Worm (Caenorhabditis elegans) whole organism, L4 larva: ENCODE measurements around the gene Y116A8A.7.
A peak's percentile ranks its signal among the peaks of the same experiment; 100 is the strongest.
"Not testable (repeated sequence)": the region's sequence is repeated elsewhere in the genome, so short reads cannot be mapped to it uniquely, and the experiment has no call there.

Experiments
- F10B5.3 ChIP-seq: sonication (generic microtip); optimal IDR thresholded peaks from 2 replicates; lab custom pipeline; 2016; ENCODE audit warnings: mild to moderate bottlenecking, missing genetic modification characterization, missing compliant biosample characterization
- F44E2.7 ChIP-seq: fragments of 200-800 bp; sonication (Bioruptor generic); IDR thresholded peaks from 2 replicates; pipeline ENCODE4 v2.1.2; 2022; ENCODE audit warnings: missing genetic modification characterization, missing compliant biosample characterization
- R02D3.7 ChIP-seq: fragments of 150-350 bp; sonication (generic microtip); optimal IDR thresholded peaks from 3 replicates; lab custom pipeline; 2014; ENCODE audit warnings: missing biosample characterization, missing genetic modification characterization
- T26A8.4 ChIP-seq: fragments of 200-800 bp; sonication (Bioruptor generic); IDR thresholded peaks from 2 replicates; pipeline ENCODE4 v1.3.6; 2022; ENCODE audit warnings: missing genetic modification characterization, missing compliant biosample characterization
- Y75B8A.6 ChIP-seq: fragments of 200-800 bp; sonication (Bioruptor generic); IDR thresholded peaks from 2 replicates; pipeline ENCODE4 v1.3.6; 2022; ENCODE audit warnings: missing genetic modification reagents, missing genetic modification characterization, missing compliant biosample characterization
- ZK546.5 ChIP-seq, 2 experiments: sonication (generic microtip); optimal IDR thresholded peaks; 2 replicates each; lab custom pipeline; 2017; ENCODE audit warnings: missing biosample characterization in 2 of 2, missing genetic modification characterization in 2 of 2
- ama-1 ChIP-seq: fragments of 150-350 bp; optimal IDR thresholded peaks from 2 replicates; lab custom pipeline; 2014; ENCODE audit warnings: inconsistent platforms, mixed read lengths
- arid-1 ChIP-seq: fragments of 200-800 bp; sonication (Bioruptor generic); conservative IDR thresholded peaks from 2 replicates; pipeline ENCODE4 v1.3.6; 2022; ENCODE audit warnings: missing genetic modification reagents, missing genetic modification characterization, missing compliant biosample characterization
- ceh-28 ChIP-seq: fragments of 150-350 bp; optimal IDR thresholded peaks from 2 replicates; lab custom pipeline; 2014; ENCODE audit warnings: missing biosample characterization, missing genetic modification reagents, missing genetic modification characterization
- ceh-32 ChIP-seq: sonication (generic microtip); optimal IDR thresholded peaks from 2 replicates; lab custom pipeline; 2016; ENCODE audit warnings: mild to moderate bottlenecking, missing genetic modification characterization, missing compliant biosample characterization; ENCODE audit not compliant: poor library complexity
- daf-12 ChIP-seq: fragments of 150-350 bp; optimal IDR thresholded peaks from 2 replicates; lab custom pipeline; 2014; ENCODE audit warnings: missing biosample characterization, missing genetic modification reagents, missing genetic modification characterization
- daf-16 ChIP-seq, 3 experiments: sonication (generic microtip); optimal IDR thresholded peaks; 2 replicates each; lab custom pipeline; 2016 to 2017; ENCODE audit warnings: missing genetic modification characterization in 3 of 3, missing genetic modification reagents in 3 of 3, mild to moderate bottlenecking in 2 of 3, missing compliant biosample characterization in 2 of 3, missing biosample characterization in 1 of 3, moderate library complexity in 1 of 3
- dmd-9 ChIP-seq: fragments of 200-800 bp; sonication (Bioruptor generic); IDR thresholded peaks from 2 replicates; pipeline ENCODE4 v1.3.6; 2022; ENCODE audit warnings: missing genetic modification reagents, missing genetic modification characterization, missing compliant biosample characterization
- dpl-1 ChIP-seq: fragments of 150-350 bp; optimal IDR thresholded peaks from 2 replicates; lab custom pipeline; 2014; ENCODE audit warnings: missing biosample characterization, missing genetic modification reagents, missing genetic modification characterization
- fos-1 ChIP-seq: fragments of 150-350 bp; optimal IDR thresholded peaks from 2 replicates; lab custom pipeline; 2014; ENCODE audit warnings: missing biosample characterization, missing genetic modification characterization
- hmg-1.1 ChIP-seq: fragments of 200-800 bp; sonication (Bioruptor generic); IDR thresholded peaks from 2 replicates; pipeline ENCODE4 v1.3.6; 2022; ENCODE audit warnings: missing genetic modification reagents, missing genetic modification characterization, missing compliant biosample characterization
- lim-7 ChIP-seq: fragments of 200-800 bp; sonication (Bioruptor generic); IDR thresholded peaks from 2 replicates; pipeline ENCODE4 v1.3.6; 2022; ENCODE audit warnings: missing genetic modification characterization, missing compliant biosample characterization
- lin-1 ChIP-seq: fragments of 200-800 bp; sonication (Bioruptor generic); IDR thresholded peaks from 2 replicates; pipeline ENCODE4 v1.3.6; 2022; ENCODE audit warnings: missing genetic modification reagents, missing genetic modification characterization, missing compliant biosample characterization
- lin-13 ChIP-seq: fragments of 150-350 bp; optimal IDR thresholded peaks from 2 replicates; lab custom pipeline; 2014; ENCODE audit warnings: missing biosample characterization, missing genetic modification reagents, missing genetic modification characterization
- lin-38 ChIP-seq: fragments of 200-800 bp; sonication (Bioruptor generic); IDR thresholded peaks from 2 replicates; pipeline ENCODE4 v1.3.6; 2022; ENCODE audit warnings: missing genetic modification reagents, missing genetic modification characterization, missing compliant biosample characterization
- lin-39 ChIP-seq: fragments of 150-350 bp; optimal IDR thresholded peaks from 2 replicates; lab custom pipeline; 2014; ENCODE audit warnings: missing biosample characterization, missing genetic modification reagents, missing genetic modification characterization
- lsy-2 ChIP-seq, 2 experiments: fragments of 150-350 bp in 1 of 2; sonication (generic microtip) in 1 of 2; optimal IDR thresholded peaks; 2 replicates each; lab custom pipeline; 2014 to 2017; ENCODE audit warnings: missing biosample characterization in 2 of 2, missing genetic modification characterization in 2 of 2
- madf-5 ChIP-seq, 2 experiments: fragments of 200-800 bp; sonication (Bioruptor generic); IDR thresholded peaks; 2 replicates each; pipeline ENCODE4 v1.3.6; 2022; ENCODE audit warnings: missing compliant biosample characterization in 2 of 2, missing genetic modification characterization in 2 of 2
- madf-9 ChIP-seq: fragments of 200-800 bp; sonication (Bioruptor generic); conservative IDR thresholded peaks from 2 replicates; pipeline ENCODE4 v1.3.6; 2022; ENCODE audit warnings: missing genetic modification reagents, missing genetic modification characterization, missing compliant biosample characterization
- mes-2 ChIP-seq: sonication (generic microtip); optimal IDR thresholded peaks from 2 replicates; lab custom pipeline; 2016; ENCODE audit warnings: missing genotype, mild to moderate bottlenecking, missing genetic modification characterization, missing compliant biosample characterization; ENCODE audit not compliant: poor library complexity, severe bottlenecking
- mxl-2 ChIP-seq: fragments of 200-800 bp; sonication (Bioruptor generic); conservative IDR thresholded peaks from 2 replicates; pipeline ENCODE4 v1.3.6; 2022; ENCODE audit warnings: missing genetic modification reagents, missing genetic modification characterization, missing compliant biosample characterization
- nhr-41 ChIP-seq: fragments of 200-800 bp; sonication (Bioruptor generic); IDR thresholded peaks from 2 replicates; pipeline ENCODE4 v1.3.6; 2022; ENCODE audit warnings: missing genetic modification reagents, missing genetic modification characterization, missing compliant biosample characterization
- nhr-48 ChIP-seq: sonication (generic microtip); optimal IDR thresholded peaks from 2 replicates; lab custom pipeline; 2016; ENCODE audit warnings: mild to moderate bottlenecking, missing genetic modification characterization, missing compliant biosample characterization
- nhr-77 ChIP-seq: fragments of 150-350 bp; optimal IDR thresholded peaks from 2 replicates; lab custom pipeline; 2014; ENCODE audit warnings: missing biosample characterization, missing genetic modification characterization
- pha-4 ChIP-seq, 2 experiments: fragments of 150-350 bp in 1 of 2; fragments of 200-800 bp in 1 of 2; sonication (Bioruptor generic) in 1 of 2; IDR thresholded peaks in 1 of 2; optimal IDR thresholded peaks in 1 of 2; 2 replicates each; pipeline versions ENCODE4 v1.3.6 to Lab custom; 2014 to 2022; ENCODE audit warnings: missing genetic modification characterization in 2 of 2, missing genetic modification reagents in 2 of 2, missing biosample characterization in 1 of 2, missing compliant biosample characterization in 1 of 2
- sdz-12 ChIP-seq: fragments of 200-800 bp; sonication (Bioruptor generic); optimal IDR thresholded peaks from 2 replicates; lab custom pipeline; 2018; ENCODE audit warnings: mild to moderate bottlenecking, missing genetic modification characterization, missing compliant biosample characterization
- snpc-1.2 ChIP-seq: fragments of 200-800 bp; sonication (Bioruptor generic); IDR thresholded peaks from 2 replicates; pipeline ENCODE4 v1.3.6; 2022; ENCODE audit warnings: missing genetic modification reagents, missing genetic modification characterization, missing compliant biosample characterization
- spr-3 ChIP-seq: fragments of 200-800 bp; sonication (Bioruptor generic); optimal IDR thresholded peaks from 2 replicates; lab custom pipeline; 2018; ENCODE audit warnings: mild to moderate bottlenecking, missing genetic modification characterization, missing compliant biosample characterization
- tra-1 ChIP-seq: fragments of 200-800 bp; sonication (Bioruptor generic); IDR thresholded peaks from 2 replicates; pipeline ENCODE4 v1.3.6; 2022; ENCODE audit warnings: missing genetic modification reagents, missing genetic modification characterization, missing compliant biosample characterization
- vab-7 ChIP-seq: fragments of 200-800 bp; sonication (Bioruptor generic); IDR thresholded peaks from 2 replicates; pipeline ENCODE4 v1.3.6; 2022; ENCODE audit warnings: missing genetic modification reagents, missing genetic modification characterization, missing compliant biosample characterization
- zag-1 ChIP-seq: fragments of 150-350 bp; optimal IDR thresholded peaks from 2 replicates; lab custom pipeline; 2014; ENCODE audit warnings: missing biosample characterization, missing genetic modification characterization
- zfp-2 ChIP-seq: sonication (generic microtip); optimal IDR thresholded peaks from 2 replicates; lab custom pipeline; 2016; ENCODE audit warnings: mild to moderate bottlenecking, missing genetic modification characterization, missing compliant biosample characterization
- zfp-3 ChIP-seq: fragments of 200-800 bp; sonication (Bioruptor generic); conservative IDR thresholded peaks from 2 replicates; pipeline ENCODE4 v1.3.6; 2022; ENCODE audit warnings: missing genetic modification reagents, missing genetic modification characterization, missing compliant biosample characterization

Gene Y116A8A.7

ce11 chrIV:16822529-16822928 lies 7.5 kb upstream of the Y116A8A.7 start, which contains the start of gene Y116A8A.4:
Gene Y116A8A.4 (plus strand): TSS chrIV:16822829.
- no peak for TF ChIP-seq R02D3.7 (tag; lab: Kevin White, UChicago)
- no peak for TF ChIP-seq spr-3 (GFP tag; lab: Kevin White, UChicago)
- no peak for TF ChIP-seq zag-1
- TF ChIP-seq hmg-1.1 (GFP tag; lab: Robert Waterston, UW) = no peak
- no peak for TF ChIP-seq sdz-12 (GFP tag; lab: Kevin White, UChicago)
- no peak for TF ChIP-seq lin-13
- TF ChIP-seq nhr-41 (GFP tag; lab: Robert Waterston, UW) = no peak
- TF ChIP-seq snpc-1.2 = no peak
- TF ChIP-seq dpl-1 = no peak
- no peak for TF ChIP-seq dmd-9 (GFP tag; lab: Robert Waterston, UW)
- no peak for TF ChIP-seq mxl-2
- TF ChIP-seq zfp-2 = no peak
- no peak for TF ChIP-seq mes-2
- TF ChIP-seq ama-1 (lab: Kevin White, UChicago) = no peak
- no peak for TF ChIP-seq ceh-28 (tag; lab: Kevin White, UChicago)
- TF ChIP-seq madf-9 (GFP tag; lab: Robert Waterston, UW) = no peak
- no peak for TF ChIP-seq tra-1
- TF ChIP-seq daf-12 (tag; lab: Kevin White, UChicago) = no peak
- TF ChIP-seq, all 104 proteins: peak for 0

- TF ChIP-seq nhr-41 (GFP tag; lab: Robert Waterston, UW) (no peak), ZK546.5 (tag; optimal IDR thresholded peaks at IDR 0.05; lab: Kevin White, UChicago) (no peak), fos-1 (tag; lab: Kevin White, UChicago) (no peak), zfp-3 (no peak)
- TF ChIP-seq, all 104 proteins: peak for 0
These were observed 1.3 kb upstream of the Y116A8A.7 start, which contains the start of gene Y116A8A.6 for ce11 chrIV:16828698-16829097. Gene Y116A8A.6 (minus strand): TSS chrIV:16828798.

- no peak for TF ChIP-seq mes-2
- TF ChIP-seq nhr-48 = no peak
- no peak for TF ChIP-seq daf-16 (GFP tag; optimal IDR thresholded peaks at IDR 0.05; lab: Kevin White, UChicago)
- TF ChIP-seq daf-16 (tag; optimal IDR thresholded peaks at IDR 0.05; lab: Kevin White, UChicago) = no peak
- no peak for TF ChIP-seq hmg-1.1 (GFP tag; lab: Robert Waterston, UW)
- TF ChIP-seq madf-5 (GFP tag; IDR thresholded peaks at IDR 0.05; lab: Robert Waterston, UW) = no peak
- TF ChIP-seq ceh-32 = no peak
- no peak for TF ChIP-seq lin-39 (tag; lab: Kevin White, UChicago)
These were observed 1.4 kb downstream of the Y116A8A.7 start, which contains the start of gene clec-194 for ce11 chrIV:16831366-16831765. Gene clec-194 (plus strand): TSS chrIV:16831666.

- not testable (repeated sequence) for TF ChIP-seq nhr-77, fos-1, R02D3.7 (tag; lab: Kevin White, UChicago)
- TF ChIP-seq, all 104 proteins: peak for 0; not testable (repeated sequence) for 104
These were observed 12.9 kb downstream of the Y116A8A.7 start, which contains the start of gene Y116A8A.150 for ce11 chrIV:16842873-16843272. Gene Y116A8A.150 (minus strand): TSS chrIV:16842973.

DNA sequence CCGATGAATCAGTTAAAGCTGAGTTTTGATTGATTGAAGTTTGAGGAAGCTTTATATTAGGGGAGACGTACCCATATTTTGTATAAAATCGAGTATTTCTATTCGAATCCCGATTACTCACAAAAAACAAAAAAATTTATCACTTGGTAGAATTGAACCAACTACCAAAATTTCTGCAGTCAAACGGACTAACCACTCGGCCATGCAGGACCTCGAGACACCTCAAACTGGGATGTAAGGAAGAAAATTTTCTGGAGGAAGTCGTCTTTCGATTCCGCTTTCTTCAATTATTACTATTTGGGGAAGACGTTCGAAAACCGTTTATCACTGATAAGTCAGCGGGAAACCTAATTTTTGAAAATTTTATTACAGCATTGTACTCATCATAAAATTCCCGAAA lies 13.6 kb downstream of the Y116A8A.7 start:
- TF ChIP-seq lin-38 (GFP tag; lab: Robert Waterston, UW) (peak; percentile 21; the same call in 1 of the 2 replicates), vab-7 (0 out of 2 replicates have a peak, but pooled peaks have one; percentile 12), lim-7 (GFP tag; lab: Robert Waterston, UW) (peak; percentile 54; the same call in 1 of the 2 replicates), snpc-1.2 (peak; percentile 90)
- TF ChIP-seq, all 104 proteins: peak for 4; not testable (repeated sequence) for 100

DNA sequence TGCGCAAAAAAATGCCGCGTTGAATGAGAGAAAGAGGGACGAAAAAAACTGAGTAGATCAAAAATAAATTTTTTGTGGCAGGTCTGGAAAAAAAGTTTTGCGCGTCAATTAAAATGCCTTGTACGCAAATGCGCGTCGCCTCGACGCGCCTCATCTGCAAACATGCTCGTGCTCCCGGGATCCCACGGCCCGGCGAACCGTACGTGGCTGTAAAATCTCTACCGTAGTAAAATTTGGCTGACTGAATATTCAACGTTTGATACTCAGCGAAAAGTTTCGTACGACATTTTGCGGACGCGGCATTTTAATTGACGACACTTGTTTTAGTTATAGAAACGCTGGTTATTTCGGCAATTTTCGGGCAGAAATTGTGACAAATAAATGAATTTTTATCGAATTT lies 15.4 kb downstream of the Y116A8A.7 start:
- TF ChIP-seq lim-7 (GFP tag; lab: Robert Waterston, UW) (0 out of 2 replicates have a peak, but pooled peaks have one; percentile 35), daf-16 (tag; optimal IDR thresholded peaks at IDR 0.05; lab: Kevin White, UChicago) (peak; percentile 21), F10B5.3 (tag; lab: Kevin White, UChicago) (peak; percentile 68), F44E2.7 (GFP tag; lab: Robert Waterston, UW) (0 out of 2 replicates have a peak, but pooled peaks have one; percentile 21), zfp-3 (peak; percentile 98), T26A8.4 (peak; percentile 98), Y75B8A.6 (peak; percentile 95), dmd-9 (GFP tag; lab: Robert Waterston, UW) (peak; percentile 99), arid-1 (GFP tag; lab: Robert Waterston, UW) (peak; percentile 93), mxl-2 (peak; percentile 84), lsy-2 (tag; optimal IDR thresholded peaks at IDR 0.05; lab: Kevin White, UChicago) (peak; percentile 27 to 70), lin-1 (GFP tag; lab: Robert Waterston, UW) (peak; percentile 96), pha-4 (GFP tag; IDR thresholded peaks at IDR 0.05; lab: Robert Waterston, UW) (peak; percentile 97), zfp-2 (peak; percentile 19), vab-7 (peak; percentile 95)
- TF ChIP-seq daf-16 (GFP tag; optimal IDR thresholded peaks at IDR 0.05; lab: Kevin White, UChicago); pha-4 (tag; optimal IDR thresholded peaks at IDR 0.05; lab: Kevin White, UChicago): not testable (repeated sequence)
